Fruit fly (Drosophila melanogaster) whole organism, embryonic: ENCODE measurements around the gene CG8861.
A peak's percentile ranks its signal among the peaks of the same experiment; 100 is the strongest.

Experiments used
- Bgb ChIP-seq: fragments of 200-800 bp; sonication (Bioruptor generic); IDR thresholded peaks from 2 replicates; pipeline ENCODE4 v1.3.6; 2022; ENCODE audit warnings: missing biosample characterization, missing genetic modification characterization; ENCODE audit not compliant: partially characterized antibody
- CG10431 ChIP-seq: fragments of 200-800 bp; sonication (Bioruptor generic); optimal IDR thresholded peaks from 3 replicates; lab custom pipeline; 2018; ENCODE audit warnings: missing biosample characterization, mild to moderate bottlenecking, missing genetic modification characterization
- CG10543 ChIP-seq: fragments of 200-800 bp; sonication (Bioruptor generic); optimal IDR thresholded peaks from 3 replicates; lab custom pipeline; 2017; ENCODE audit warnings: missing biosample characterization, mild to moderate bottlenecking, missing genetic modification characterization, moderate library complexity
- CG12219 ChIP-seq: fragments of 200-800 bp; sonication (Bioruptor generic); optimal IDR thresholded peaks from 3 replicates; lab custom pipeline; 2018; ENCODE audit warnings: missing biosample characterization, mild to moderate bottlenecking, missing genetic modification characterization
- CG12236 ChIP-seq: fragments of 200-800 bp; sonication (Bioruptor generic); optimal IDR thresholded peaks from 2 replicates; lab custom pipeline; 2016; ENCODE audit warnings: missing biosample characterization, missing genetic modification characterization
- CG13123 ChIP-seq: fragments of 200-800 bp; sonication (Bioruptor generic); optimal IDR thresholded peaks from 2 replicates; lab custom pipeline; 2016; ENCODE audit warnings: missing biosample characterization, missing genetic modification characterization
- CG13287 ChIP-seq: fragments of 200-800 bp; sonication (Bioruptor generic); IDR thresholded peaks from 2 replicates; pipeline ENCODE4 v1.3.6; 2022; ENCODE audit warnings: missing biosample characterization, missing genetic modification characterization; ENCODE audit not compliant: partially characterized antibody
- CG14050 ChIP-seq: fragments of 200-800 bp; sonication (Bioruptor generic); IDR thresholded peaks from 3 replicates; pipeline ENCODE4 v1.3.6; 2022; ENCODE audit warnings: missing biosample characterization, missing genetic modification characterization
- CG16815 ChIP-seq: fragments of 200-800 bp; sonication (Bioruptor generic); optimal IDR thresholded peaks from 3 replicates; lab custom pipeline; 2017; ENCODE audit warnings: missing biosample characterization, mild to moderate bottlenecking, missing genetic modification characterization
- CG17359 ChIP-seq: fragments of 200-800 bp; sonication (Bioruptor generic); optimal IDR thresholded peaks from 3 replicates; lab custom pipeline; 2018; ENCODE audit warnings: missing biosample characterization, mild to moderate bottlenecking, missing genetic modification characterization, moderate library complexity
- CG17568 ChIP-seq: fragments of 200-800 bp; sonication (Bioruptor generic); optimal IDR thresholded peaks from 2 replicates; lab custom pipeline; 2018; ENCODE audit warnings: missing biosample characterization, mild to moderate bottlenecking, missing genetic modification characterization, moderate library complexity
- CG31365 ChIP-seq: fragments of 200-800 bp; sonication (Bioruptor generic); optimal IDR thresholded peaks from 2 replicates; lab custom pipeline; 2018; ENCODE audit warnings: missing biosample characterization, mild to moderate bottlenecking, missing genetic modification characterization
- CG32772 ChIP-seq: fragments of 200-800 bp; sonication (Bioruptor generic); IDR thresholded peaks from 2 replicates; pipeline ENCODE4 v1.3.6; 2022; ENCODE audit warnings: missing biosample characterization, missing genetic modification characterization
- CG4328 ChIP-seq: fragments of 200-800 bp; sonication (Bioruptor generic); optimal IDR thresholded peaks from 3 replicates; lab custom pipeline; 2017; ENCODE audit warnings: missing biosample characterization, missing genetic modification reagents, missing genetic modification characterization
- CG4424 ChIP-seq: fragments of 200-800 bp; sonication (Bioruptor generic); optimal IDR thresholded peaks from 3 replicates; lab custom pipeline; 2016; ENCODE audit warnings: missing biosample characterization, missing genetic modification characterization
- CG6272 ChIP-seq: fragments of 200-800 bp; sonication (Bioruptor generic); IDR thresholded peaks from 2 replicates; pipeline ENCODE4 v1.3.6; 2022; ENCODE audit warnings: missing biosample characterization, missing genetic modification characterization
- CG6654 ChIP-seq: fragments of 200-800 bp; sonication (Bioruptor generic); optimal IDR thresholded peaks from 2 replicates; lab custom pipeline; 2017; ENCODE audit warnings: missing biosample characterization, mild to moderate bottlenecking, missing genetic modification characterization
- CG8089 ChIP-seq: fragments of 200-800 bp; sonication (Bioruptor generic); optimal IDR thresholded peaks from 3 replicates; lab custom pipeline; 2016; ENCODE audit warnings: missing biosample characterization, missing genetic modification characterization
- CG8359 ChIP-seq: fragments of 200-800 bp; sonication (Bioruptor generic); optimal IDR thresholded peaks from 2 replicates; lab custom pipeline; 2017; ENCODE audit warnings: missing biosample characterization, mild to moderate bottlenecking, missing genetic modification characterization, borderline replicate concordance
- CHES-1-like ChIP-seq: fragments of 200-800 bp; sonication (Bioruptor generic); optimal IDR thresholded peaks from 2 replicates; lab custom pipeline; 2016; ENCODE audit warnings: missing biosample characterization, missing genetic modification characterization
- Dek ChIP-seq: fragments of 200-800 bp; sonication (Bioruptor generic); optimal IDR thresholded peaks from 3 replicates; lab custom pipeline; 2019; ENCODE audit warnings: missing biosample characterization, mild to moderate bottlenecking, missing genetic modification characterization, moderate library complexity
- Dll ChIP-seq: fragments of 200-800 bp; sonication (Bioruptor generic); IDR thresholded peaks from 4 replicates; pipeline ENCODE4 v1.3.6; 2022; ENCODE audit warnings: missing biosample characterization, missing genetic modification characterization; ENCODE audit not compliant: partially characterized antibody
- Fer2 ChIP-seq: fragments of 200-800 bp; sonication (Bioruptor generic); optimal IDR thresholded peaks from 2 replicates; lab custom pipeline; 2018; ENCODE audit warnings: missing biosample characterization, mild to moderate bottlenecking, missing genetic modification characterization, moderate library complexity
- Lim3 ChIP-seq: fragments of 200-800 bp; sonication (Bioruptor generic); IDR thresholded peaks from 2 replicates; pipeline ENCODE4 v1.3.6; 2022; ENCODE audit warnings: missing biosample characterization, missing genetic modification characterization
- MESR4 ChIP-seq: fragments of 200-800 bp; sonication (Bioruptor generic); optimal IDR thresholded peaks from 2 replicates; lab custom pipeline; 2018; ENCODE audit warnings: missing biosample characterization, mild to moderate bottlenecking, missing genetic modification characterization, moderate library complexity
- Myb ChIP-seq: fragments of 200-800 bp; sonication (Bioruptor generic); optimal IDR thresholded peaks from 2 replicates; lab custom pipeline; 2016; ENCODE audit warnings: missing biosample characterization, missing genetic modification characterization
- NK7.1 ChIP-seq: fragments of 200-800 bp; sonication (Bioruptor generic); optimal IDR thresholded peaks from 3 replicates; lab custom pipeline; 2016; ENCODE audit warnings: missing biosample characterization, missing genetic modification characterization
- Sin3A ChIP-seq: fragments of >200 bp; optimal IDR thresholded peaks from 2 replicates; lab custom pipeline; 2018
- Sry-δ ChIP-seq: fragments of 200-800 bp; sonication (Bioruptor generic); optimal IDR thresholded peaks from 2 replicates; lab custom pipeline; 2016; ENCODE audit warnings: missing biosample characterization, missing genetic modification characterization
- Trl ChIP-seq, 3 experiments: fragments of >200 bp in 2 of 3; fragments of 200-800 bp in 1 of 3; sonication (Bioruptor generic) in 1 of 3; optimal IDR thresholded peaks; 2 replicates in 1 of 3; 3 replicates in 2 of 3; lab custom pipeline; 2016 to 2017; ENCODE audit warnings: missing biosample characterization in 1 of 3, missing genetic modification characterization in 1 of 3
- ato ChIP-seq: fragments of 200-800 bp; sonication (Bioruptor generic); IDR thresholded peaks from 2 replicates; pipeline ENCODE4 v1.3.6; 2022; ENCODE audit warnings: missing biosample characterization, missing genetic modification characterization; ENCODE audit not compliant: partially characterized antibody
- bcd ChIP-seq: fragments of 200-800 bp; sonication (Bioruptor generic); optimal IDR thresholded peaks from 2 replicates; lab custom pipeline; 2017; ENCODE audit warnings: missing biosample characterization, mild to moderate bottlenecking, missing genetic modification characterization
- cad ChIP-seq: fragments of >200 bp; optimal IDR thresholded peaks from 2 replicates; lab custom pipeline; 2017; ENCODE audit warnings: missing biosample characterization, missing genetic modification characterization
- dan ChIP-seq: fragments of 200-800 bp; sonication (Bioruptor generic); IDR thresholded peaks from 2 replicates; pipeline ENCODE4 v1.3.6; 2022; ENCODE audit warnings: missing biosample characterization, missing genetic modification characterization
- fru ChIP-seq: fragments of >200 bp; optimal IDR thresholded peaks from 2 replicates; lab custom pipeline; 2017
- gfzf ChIP-seq: fragments of 200-800 bp; sonication (Bioruptor generic); optimal IDR thresholded peaks from 2 replicates; lab custom pipeline; 2016; ENCODE audit warnings: missing biosample characterization, mild to moderate bottlenecking, missing genetic modification characterization, moderate library complexity
- prd ChIP-seq, 3 experiments: fragments of >200 bp in 2 of 3; fragments of 200-800 bp in 1 of 3; sonication (Bioruptor generic) in 1 of 3; optimal IDR thresholded peaks in 2 of 3; IDR thresholded peaks in 1 of 3; 2 replicates in 2 of 3; 3 replicates in 1 of 3; pipeline versions ENCODE4 v1.3.6 to Lab custom; 2017 to 2022; ENCODE audit warnings: missing biosample characterization in 1 of 3, missing genetic modification characterization in 1 of 3
- ro ChIP-seq: fragments of 200-800 bp; sonication (Bioruptor generic); IDR thresholded peaks from 2 replicates; pipeline ENCODE4 v1.3.6; 2022; ENCODE audit warnings: missing biosample characterization, missing genetic modification characterization
- run ChIP-seq: fragments of 200-800 bp; sonication (Bioruptor generic); optimal IDR thresholded peaks from 3 replicates; lab custom pipeline; 2018; ENCODE audit warnings: missing biosample characterization, mild to moderate bottlenecking, missing genetic modification characterization
- schlank ChIP-seq: fragments of 200-800 bp; sonication (Bioruptor generic); optimal IDR thresholded peaks from 2 replicates; lab custom pipeline; 2018; ENCODE audit warnings: missing biosample characterization, mild to moderate bottlenecking, missing genetic modification characterization
- sens-2 ChIP-seq: fragments of 200-800 bp; sonication (Bioruptor generic); IDR thresholded peaks from 2 replicates; pipeline ENCODE4 v1.3.6; 2022; ENCODE audit warnings: missing biosample characterization, missing genetic modification characterization
- seq ChIP-seq: fragments of 200-800 bp; sonication (Bioruptor generic); IDR thresholded peaks from 2 replicates; pipeline ENCODE4 v1.3.6; 2022; ENCODE audit warnings: missing biosample characterization, missing genetic modification characterization
- sim ChIP-seq: fragments of 200-800 bp; sonication (Bioruptor generic); IDR thresholded peaks from 2 replicates; pipeline ENCODE4 v1.3.6; 2022; ENCODE audit warnings: missing biosample characterization, missing genetic modification characterization
- sr ChIP-seq: fragments of 200-800 bp; sonication (Bioruptor generic); IDR thresholded peaks from 3 replicates; pipeline ENCODE4 v1.3.6; 2022; ENCODE audit warnings: missing biosample characterization, missing genetic modification characterization
- tgo ChIP-seq: fragments of 200-800 bp; sonication (Bioruptor generic); IDR thresholded peaks from 3 replicates; pipeline ENCODE4 v1.3.6; 2022; ENCODE audit warnings: missing biosample characterization, missing genetic modification characterization
- tll ChIP-seq, 2 experiments: fragments of 200-800 bp in 1 of 2; fragments of >200 bp in 1 of 2; sonication (Bioruptor generic) in 1 of 2; optimal IDR thresholded peaks; 2 replicates each; lab custom pipeline; 2017 to 2019; ENCODE audit warnings: missing biosample characterization in 2 of 2, missing genetic modification characterization in 2 of 2, mild to moderate bottlenecking in 1 of 2, moderate library complexity in 1 of 2
- tna ChIP-seq: fragments of 200-800 bp; sonication (Bioruptor generic); IDR thresholded peaks from 2 replicates; pipeline ENCODE4 v1.3.6; 2022; ENCODE audit warnings: missing biosample characterization, missing genetic modification characterization; ENCODE audit not compliant: partially characterized antibody
- toy ChIP-seq: fragments of 200-800 bp; sonication (Bioruptor generic); IDR thresholded peaks from 2 replicates; pipeline ENCODE4 v1.3.6; 2022; ENCODE audit warnings: missing biosample characterization, missing genetic modification characterization
- twi ChIP-seq: fragments of 200-800 bp; optimal IDR thresholded peaks from 2 replicates; lab custom pipeline; 2019; ENCODE audit warnings: missing biosample characterization, mild to moderate bottlenecking, missing genetic modification characterization, moderate library complexity
- z ChIP-seq: fragments of 200-800 bp; sonication (Bioruptor generic); IDR thresholded peaks from 3 replicates; pipeline ENCODE4 v1.3.6; 2022; ENCODE audit warnings: missing biosample characterization, missing genetic modification characterization
- zen2 ChIP-seq: fragments of 200-800 bp; sonication (Bioruptor generic); IDR thresholded peaks from 3 replicates; pipeline ENCODE4 v1.3.6; 2022; ENCODE audit warnings: missing biosample characterization, missing genetic modification characterization; ENCODE audit not compliant: partially characterized antibody

The CG8861 gene

dm6 chr3R:9353276-9353652 lies 25.0 kb upstream of the CG8861 start (continued):
- TF ChIP-seq tna (GFP tag; lab: Robert Waterston, UW) (no peak), sim (GFP tag; lab: Robert Waterston, UW) (no peak), tgo (GFP tag; lab: Robert Waterston, UW) (no peak), CG8359 (GFP tag; lab: Kevin White, UChicago) (peak; percentile 63), MESR4 (GFP tag; lab: Kevin White, UChicago) (no peak), cad (GFP tag; lab: Kevin White, UChicago) (no peak), CG13287 (no peak), Sry-δ (GFP tag; lab: Kevin White, UChicago) (no peak), CG16815 (GFP tag; lab: Kevin White, UChicago) (peak; percentile 60), CG17568 (peak; percentile 81), tll (GFP tag; optimal IDR thresholded peaks at IDR 0.05; lab: Kevin White, UChicago) (peak in 1 of 2 experiments; percentile 68), CG4424 (GFP tag; lab: Kevin White, UChicago) (peak; percentile 92), CG14050 (GFP tag; lab: Robert Waterston, UW) (no peak), CG6272 (GFP tag; lab: Robert Waterston, UW) (no peak), toy (no peak), dan (GFP tag; lab: Robert Waterston, UW) (no peak), CG13123 (peak; percentile 58), twi (tag; lab: Kevin White, UChicago) (peak; percentile 70), sens-2 (GFP tag; lab: Robert Waterston, UW) (no peak), Lim3 (GFP tag; lab: Robert Waterston, UW) (no peak), CG4328 (peak; percentile 71), Dek (tag; lab: Kevin White, UChicago) (peak; percentile 89), CG6654 (GFP tag; lab: Kevin White, UChicago) (peak; percentile 63), CG8089 (GFP tag; lab: Kevin White, UChicago) (peak; percentile 9), CG31365 (tag; lab: Kevin White, UChicago) (no peak), Trl (optimal IDR thresholded peaks at IDR 0.05; lab: Kevin White, UChicago) (peak in 1 of 2 experiments; percentile 12), Trl (GFP tag; optimal IDR thresholded peaks at IDR 0.05; lab: Kevin White, UChicago) (no peak), Myb (no peak), CG12236 (no peak), NK7.1 (GFP tag; lab: Kevin White, UChicago) (peak; percentile 30), gfzf (GFP tag; lab: Kevin White, UChicago) (no peak), Dll (no peak), z (GFP tag; lab: Robert Waterston, UW) (no peak), CHES-1-like (GFP tag; lab: Kevin White, UChicago) (peak; percentile 1), sr (GFP tag; lab: Robert Waterston, UW) (no peak), Bgb (GFP tag; lab: Robert Waterston, UW) (no peak), fru (lab: Kevin White, UChicago) (no peak), CG17359 (tag; lab: Kevin White, UChicago) (peak; percentile 91), Fer2 (peak; percentile 30), run (peak; percentile 74), zen2 (GFP tag; lab: Robert Waterston, UW) (no peak), CG10431 (GFP tag; lab: Kevin White, UChicago) (peak; percentile 77), prd (optimal IDR thresholded peaks at IDR 0.05; lab: Kevin White, UChicago) (no peak), prd (GFP tag; IDR thresholded peaks at IDR 0.05; lab: Robert Waterston, UW) (no peak), schlank (tag; lab: Kevin White, UChicago) (peak; percentile 44), CG32772 (no peak), ro (GFP tag; lab: Robert Waterston, UW) (no peak), CG10543 (GFP tag; lab: Kevin White, UChicago) (peak; percentile 49), CG12219 (GFP tag; lab: Kevin White, UChicago) (peak; percentile 54), ato (GFP tag; lab: Robert Waterston, UW) (no peak), bcd (peak; percentile 85), Sin3A (lab: Kevin White, UChicago) (no peak), seq (GFP tag; lab: Robert Waterston, UW) (no peak)
